Worm (Caenorhabditis elegans) whole organism, early embryonic: ENCODE measurements around the gene ZK622.4.

Source experiments
- flt-1 ChIP-seq: fragments of 200-800 bp; sonication (Bioruptor generic); IDR thresholded peaks from 2 replicates; pipeline ENCODE4 v1.3.6; 2022; ENCODE audit warnings: missing genetic modification characterization, missing compliant biosample characterization
- hmbx-1 ChIP-seq: sonication (generic microtip); optimal IDR thresholded peaks from 2 replicates; lab custom pipeline; 2016; ENCODE audit warnings: mild to moderate bottlenecking, missing genetic modification characterization, missing compliant biosample characterization
- tbx-11 ChIP-seq: fragments of 200-800 bp; sonication (Bioruptor generic); IDR thresholded peaks from 2 replicates; pipeline ENCODE4 v1.3.6; 2022; ENCODE audit warnings: missing genetic modification characterization, missing compliant biosample characterization
- tbx-37 ChIP-seq: fragments of 200-800 bp; sonication (Bioruptor generic); conservative IDR thresholded peaks from 2 replicates; pipeline ENCODE4 v1.3.6; 2022; ENCODE audit warnings: missing genetic modification reagents, missing genetic modification characterization, missing compliant biosample characterization

ce11 chrII:5281137-5281536 is 11.4 kb upstream of the ZK622.4 start:
- no peak for TF ChIP-seq tbx-37 (GFP tag; lab: Robert Waterston, UW)
- no peak for TF ChIP-seq flt-1 (GFP tag; lab: Robert Waterston, UW)
- TF ChIP-seq hmbx-1 (tag; lab: Kevin White, UChicago): no peak
- TF ChIP-seq tbx-11 (GFP tag; lab: Robert Waterston, UW): no peak
